Fruit fly (Drosophila melanogaster) whole organism, embryonic: ENCODE data around the gene CG13931.
A peak's percentile ranks its signal among the peaks of the same experiment; 100 is the strongest.

Source experiments
- Abd-B ChIP-seq: fragments of 200-800 bp; sonication (Bioruptor generic); optimal IDR thresholded peaks from 2 replicates; lab custom pipeline; 2018; ENCODE audit warnings: missing biosample characterization, mild to moderate bottlenecking, missing genetic modification characterization, moderate library complexity
- Atf3 ChIP-seq: fragments of 200-800 bp; sonication (Bioruptor generic); optimal IDR thresholded peaks from 3 replicates; lab custom pipeline; 2016; ENCODE audit warnings: missing biosample characterization, missing genetic modification characterization
- Blimp-1 ChIP-seq: fragments of 200-800 bp; sonication (Bioruptor generic); optimal IDR thresholded peaks from 3 replicates; lab custom pipeline; 2018; ENCODE audit warnings: missing biosample characterization, missing genetic modification characterization, mild to moderate bottlenecking, moderate library complexity, missing genetic modification reagents
- CG1024 ChIP-seq: fragments of 200-800 bp; sonication (Bioruptor generic); IDR thresholded peaks from 2 replicates; pipeline ENCODE4 v1.3.6; 2022; ENCODE audit warnings: missing biosample characterization, missing genetic modification characterization
- CG10321 ChIP-seq: fragments of 200-800 bp; sonication (Bioruptor generic); IDR thresholded peaks from 2 replicates; pipeline ENCODE4 v1.3.6; 2022; ENCODE audit warnings: missing biosample characterization, missing genetic modification characterization
- CG11723 ChIP-seq: fragments of 200-800 bp; sonication (Bioruptor generic); optimal IDR thresholded peaks from 2 replicates; lab custom pipeline; 2017; ENCODE audit warnings: missing biosample characterization, mild to moderate bottlenecking, missing genetic modification characterization
- CG12155 ChIP-seq: fragments of 200-800 bp; sonication (Bioruptor generic); optimal IDR thresholded peaks from 3 replicates; lab custom pipeline; 2016; ENCODE audit warnings: missing biosample characterization, missing genetic modification characterization
- CG12744 ChIP-seq: fragments of 200-800 bp; sonication (Bioruptor generic); optimal IDR thresholded peaks from 2 replicates; lab custom pipeline; 2016; ENCODE audit warnings: missing biosample characterization, missing genetic modification characterization
- CG13624 ChIP-seq: fragments of 200-800 bp; sonication (Bioruptor generic); optimal IDR thresholded peaks from 2 replicates; lab custom pipeline; 2016; ENCODE audit warnings: missing biosample characterization, missing genetic modification characterization
- CG17361 ChIP-seq: fragments of 200-800 bp; sonication (Bioruptor generic); IDR thresholded peaks from 3 replicates; pipeline ENCODE4 v1.3.6; 2022; ENCODE audit warnings: missing biosample characterization, missing genetic modification characterization
- CG18764 ChIP-seq: fragments of 200-800 bp; sonication (Bioruptor generic); optimal IDR thresholded peaks from 3 replicates; lab custom pipeline; 2016; ENCODE audit warnings: missing biosample characterization, missing genetic modification characterization
- CG3065 ChIP-seq: fragments of 200-800 bp; sonication (Bioruptor generic); optimal IDR thresholded peaks from 2 replicates; lab custom pipeline; 2016; ENCODE audit warnings: missing biosample characterization, missing genetic modification characterization
- CG31441 ChIP-seq: fragments of 200-800 bp; sonication (Bioruptor generic); IDR thresholded peaks from 2 replicates; pipeline ENCODE4 v1.3.6; 2022; ENCODE audit warnings: missing biosample characterization, missing genetic modification characterization
- CG3281 ChIP-seq: fragments of 200-800 bp; sonication (Bioruptor generic); optimal IDR thresholded peaks from 3 replicates; lab custom pipeline; 2017; ENCODE audit warnings: missing biosample characterization, mild to moderate bottlenecking, missing genetic modification characterization
- CG33213 ChIP-seq: fragments of 200-800 bp; sonication (Bioruptor generic); optimal IDR thresholded peaks from 3 replicates; lab custom pipeline; 2016; ENCODE audit warnings: missing biosample characterization, missing genetic modification characterization
- CG3407 ChIP-seq: fragments of 200-800 bp; sonication (Bioruptor generic); optimal IDR thresholded peaks from 2 replicates; lab custom pipeline; 2018; ENCODE audit warnings: missing biosample characterization, mild to moderate bottlenecking, missing genetic modification characterization
- CG7745 ChIP-seq: fragments of 200-800 bp; sonication (Bioruptor generic); optimal IDR thresholded peaks from 2 replicates; lab custom pipeline; 2018; ENCODE audit warnings: missing biosample characterization, mild to moderate bottlenecking, missing genetic modification characterization, moderate library complexity
- CG7928 ChIP-seq: fragments of 200-800 bp; sonication (Bioruptor generic); optimal IDR thresholded peaks from 2 replicates; lab custom pipeline; 2017; ENCODE audit warnings: missing biosample characterization, mild to moderate bottlenecking, missing genetic modification characterization
- CG7987 ChIP-seq: fragments of 200-800 bp; sonication (Bioruptor generic); optimal IDR thresholded peaks from 2 replicates; lab custom pipeline; 2018; ENCODE audit warnings: missing biosample characterization, mild to moderate bottlenecking, missing genetic modification characterization, moderate library complexity
- CG8281 ChIP-seq: fragments of 200-800 bp; sonication (Bioruptor generic); optimal IDR thresholded peaks from 2 replicates; lab custom pipeline; 2018; ENCODE audit warnings: missing biosample characterization, mild to moderate bottlenecking, missing genetic modification characterization, moderate library complexity
- CG8388 ChIP-seq: fragments of 200-800 bp; sonication (Bioruptor generic); optimal IDR thresholded peaks from 2 replicates; lab custom pipeline; 2019; ENCODE audit warnings: missing biosample characterization, mild to moderate bottlenecking, missing genetic modification characterization, moderate library complexity
- CG8944 ChIP-seq: fragments of 200-800 bp; sonication (Bioruptor generic); optimal IDR thresholded peaks from 3 replicates; lab custom pipeline; 2016; ENCODE audit warnings: missing biosample characterization, missing genetic modification characterization
- CG9727 ChIP-seq: fragments of 200-800 bp; sonication (Bioruptor generic); optimal IDR thresholded peaks from 3 replicates; lab custom pipeline; 2017; ENCODE audit warnings: missing biosample characterization, mild to moderate bottlenecking, missing genetic modification characterization
- Chrac-16 ChIP-seq: fragments of 200-800 bp; sonication (Bioruptor generic); optimal IDR thresholded peaks from 3 replicates; lab custom pipeline; 2016; ENCODE audit warnings: missing biosample characterization, missing genetic modification characterization
- Ets65A ChIP-seq: fragments of 200-800 bp; sonication (Bioruptor generic); peaks from one replicate; lab custom pipeline; 2016; ENCODE audit warnings: missing biosample characterization, missing genetic modification characterization
- Mad ChIP-seq: fragments of 200-800 bp; sonication (Bioruptor generic); optimal IDR thresholded peaks from 2 replicates; lab custom pipeline; 2016; ENCODE audit warnings: missing biosample characterization, missing genetic modification characterization
- Meics ChIP-seq: fragments of 200-800 bp; sonication (Bioruptor generic); optimal IDR thresholded peaks from 2 replicates; lab custom pipeline; 2017; ENCODE audit warnings: missing biosample characterization, mild to moderate bottlenecking, missing genetic modification characterization
- Mes4 ChIP-seq: fragments of 200-800 bp; sonication (Bioruptor generic); optimal IDR thresholded peaks from 2 replicates; lab custom pipeline; 2016; ENCODE audit warnings: missing biosample characterization, missing genetic modification characterization
- Sin3A ChIP-seq: fragments of >200 bp; optimal IDR thresholded peaks from 2 replicates; lab custom pipeline; 2018
- Six4 ChIP-seq: fragments of 200-800 bp; sonication (Bioruptor generic); optimal IDR thresholded peaks from 2 replicates; lab custom pipeline; 2016; ENCODE audit warnings: missing biosample characterization, missing genetic modification characterization
- Sry-β ChIP-seq: fragments of 200-800 bp; sonication (Bioruptor generic); optimal IDR thresholded peaks from 2 replicates; lab custom pipeline; 2018; ENCODE audit warnings: missing biosample characterization, mild to moderate bottlenecking, missing genetic modification characterization, moderate library complexity
- Taf1 ChIP-seq: fragments of 200-800 bp; sonication (Bioruptor generic); IDR thresholded peaks from 2 replicates; pipeline ENCODE4 v1.3.6; 2022; ENCODE audit warnings: missing biosample characterization, missing genetic modification characterization
- bbx ChIP-seq: fragments of 200-800 bp; sonication (Bioruptor generic); IDR thresholded peaks from 2 replicates; pipeline ENCODE4 v1.3.6; 2022; ENCODE audit warnings: missing biosample characterization, missing genetic modification characterization; ENCODE audit not compliant: partially characterized antibody
- bsh ChIP-seq, 2 experiments: fragments of 200-800 bp; sonication (Bioruptor generic); optimal IDR thresholded peaks; 2 replicates each; lab custom pipeline; 2017 to 2018; ENCODE audit warnings: mild to moderate bottlenecking in 2 of 2, missing biosample characterization in 2 of 2, missing genetic modification characterization in 2 of 2, moderate library complexity in 1 of 2
- chif ChIP-seq, 2 experiments: fragments of 200-800 bp; sonication (Bioruptor generic); optimal IDR thresholded peaks; 3 replicates each; lab custom pipeline; 2016; ENCODE audit warnings: missing biosample characterization in 2 of 2, missing genetic modification characterization in 2 of 2
- crp ChIP-seq, 2 experiments: fragments of 200-800 bp; sonication (Bioruptor generic); optimal IDR thresholded peaks; 2 replicates in 1 of 2; 3 replicates in 1 of 2; lab custom pipeline; 2017; ENCODE audit warnings: missing biosample characterization in 2 of 2, missing genetic modification characterization in 2 of 2, mild to moderate bottlenecking in 1 of 2, moderate library complexity in 1 of 2
- emc ChIP-seq: fragments of 200-800 bp; sonication (Bioruptor generic); optimal IDR thresholded peaks from 2 replicates; lab custom pipeline; 2016; ENCODE audit warnings: missing biosample characterization, missing genetic modification characterization
- jumu ChIP-seq: fragments of 200-800 bp; sonication (Bioruptor generic); optimal IDR thresholded peaks from 3 replicates; lab custom pipeline; 2016; ENCODE audit warnings: missing biosample characterization, missing genetic modification characterization
- knrl ChIP-seq: fragments of 200-800 bp; sonication (Bioruptor generic); IDR thresholded peaks from 3 replicates; pipeline ENCODE4 v1.3.6; 2022; ENCODE audit warnings: missing biosample characterization, missing genetic modification characterization; ENCODE audit not compliant: partially characterized antibody
- nmo ChIP-seq: fragments of 200-800 bp; sonication (Bioruptor generic); optimal IDR thresholded peaks from 2 replicates; lab custom pipeline; 2018; ENCODE audit warnings: missing biosample characterization, mild to moderate bottlenecking, missing genetic modification characterization, moderate library complexity
- nom ChIP-seq: fragments of 200-800 bp; sonication (Bioruptor generic); optimal IDR thresholded peaks from 2 replicates; lab custom pipeline; 2017; ENCODE audit warnings: missing biosample characterization, missing genetic modification characterization, mild to moderate bottlenecking, moderate library complexity, missing genetic modification reagents
- org-1 ChIP-seq: fragments of 200-800 bp; sonication (Bioruptor generic); optimal IDR thresholded peaks from 2 replicates; lab custom pipeline; 2017; ENCODE audit warnings: missing biosample characterization, missing genetic modification characterization
- pum ChIP-seq: fragments of 200-800 bp; sonication (Bioruptor generic); optimal IDR thresholded peaks from 2 replicates; lab custom pipeline; 2016; ENCODE audit warnings: missing biosample characterization, missing genetic modification characterization
- ranshi ChIP-seq: fragments of 200-800 bp; sonication (Bioruptor generic); IDR thresholded peaks from 2 replicates; pipeline ENCODE4 v1.3.6; 2022; ENCODE audit warnings: missing biosample characterization, missing genetic modification characterization
- run ChIP-seq: fragments of 200-800 bp; sonication (Bioruptor generic); optimal IDR thresholded peaks from 3 replicates; lab custom pipeline; 2018; ENCODE audit warnings: missing biosample characterization, mild to moderate bottlenecking, missing genetic modification characterization
- scrt ChIP-seq: fragments of 200-800 bp; sonication (Bioruptor generic); optimal IDR thresholded peaks from 2 replicates; lab custom pipeline; 2018; ENCODE audit warnings: missing biosample characterization, mild to moderate bottlenecking, missing genetic modification characterization, moderate library complexity
- slbo ChIP-seq: fragments of 200-800 bp; sonication (Bioruptor generic); IDR thresholded peaks from 2 replicates; pipeline ENCODE4 v1.3.6; 2022; ENCODE audit warnings: missing biosample characterization, missing genetic modification characterization
- tin ChIP-seq: fragments of 200-800 bp; sonication (Bioruptor generic); optimal IDR thresholded peaks from 3 replicates; lab custom pipeline; 2016; ENCODE audit warnings: missing biosample characterization, missing genetic modification characterization
- trem ChIP-seq: fragments of 200-800 bp; optimal IDR thresholded peaks from 3 replicates; lab custom pipeline; 2019; ENCODE audit warnings: missing biosample characterization, mild to moderate bottlenecking, missing genetic modification characterization, moderate library complexity
- ttk ChIP-seq: fragments of 200-800 bp; sonication (Bioruptor generic); IDR thresholded peaks from 2 replicates; pipeline ENCODE4 v2.1.2; 2022; ENCODE audit warnings: missing biosample characterization, missing genetic modification characterization

CG13931 gene

DNA sequence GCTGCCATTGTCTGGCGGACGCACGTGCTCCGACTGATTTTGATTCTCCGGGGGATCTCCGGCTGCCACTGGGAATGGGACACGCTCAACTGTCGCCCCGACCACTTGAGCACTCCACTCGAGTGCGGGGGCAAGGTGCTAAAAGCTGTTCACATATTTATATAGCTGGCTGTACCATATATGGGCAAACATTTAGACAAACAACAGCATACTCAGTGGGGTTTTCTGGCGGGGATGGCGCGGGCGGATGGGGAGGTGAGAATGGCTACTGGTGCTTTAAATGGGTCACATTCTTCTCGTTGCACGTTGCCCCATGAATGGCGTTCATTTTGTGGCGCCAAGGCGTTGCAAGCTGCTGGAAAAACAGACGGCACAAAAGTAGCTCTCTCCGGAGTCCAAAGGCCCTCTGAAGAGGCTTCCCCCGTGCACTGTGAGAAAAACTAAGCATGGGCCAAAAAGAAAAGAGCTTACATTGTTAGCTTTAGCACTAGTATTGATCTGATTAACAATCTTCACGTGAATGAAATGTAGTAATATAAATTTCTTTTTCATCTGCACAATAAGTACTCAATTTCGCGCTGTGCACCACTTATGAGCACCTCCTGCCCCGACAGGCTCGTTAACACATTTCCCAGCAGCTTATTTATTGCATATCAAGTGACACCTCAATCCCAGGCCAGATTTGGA lies 11.3 kb downstream of the CG13931 start (continued):
- TF ChIP-seq CG8944 (GFP tag; lab: Kevin White, UChicago) (peak; percentile 8), CG18764 (GFP tag; lab: Kevin White, UChicago) (no peak), emc (GFP tag; lab: Kevin White, UChicago) (no peak), run (tag; lab: Kevin White, UChicago) (no peak), Abd-B (GFP tag; lab: Kevin White, UChicago) (no peak), Ets65A (peak; percentile 75), knrl (no peak), CG1024 (no peak; the same call in 1 of the 2 replicates), CG12744 (GFP tag; lab: Kevin White, UChicago) (no peak), trem (tag; lab: Kevin White, UChicago) (no peak), Meics (GFP tag; lab: Kevin White, UChicago) (peak; percentile 28), Sry-β (GFP tag; lab: Kevin White, UChicago) (no peak), CG3281 (GFP tag; lab: Kevin White, UChicago) (no peak), ranshi (GFP tag; lab: Robert Waterston, UW) (no peak), scrt (no peak), CG10321 (GFP tag; lab: Robert Waterston, UW) (no peak), chif (GFP tag; optimal IDR thresholded peaks at IDR 0.05; lab: Kevin White, UChicago) (peak in 1 of 2 experiments; percentile 30), CG8388 (GFP tag; lab: Kevin White, UChicago) (peak; percentile 16), CG33213 (no peak), org-1 (GFP tag; lab: Kevin White, UChicago) (peak; percentile 28), CG3065 (GFP tag; lab: Kevin White, UChicago) (no peak), CG12155 (GFP tag; lab: Kevin White, UChicago) (no peak), jumu (no peak), CG7745 (tag; lab: Kevin White, UChicago) (no peak), Atf3 (GFP tag; lab: Kevin White, UChicago) (no peak), Mad (GFP tag; lab: Kevin White, UChicago) (no peak), Six4 (no peak), CG3407 (peak; percentile 57), pum (GFP tag; lab: Kevin White, UChicago) (peak; percentile 30), CG9727 (peak; percentile 29), nmo (GFP tag; lab: Kevin White, UChicago) (peak; percentile 40), Sin3A (lab: Kevin White, UChicago) (no peak), CG11723 (peak; percentile 8), slbo (GFP tag; lab: Robert Waterston, UW) (peak; percentile 28; the same call in 1 of the 2 replicates), CG17361 (peak; percentile 42; the same call in 1 of the 3 replicates), Blimp-1 (GFP tag; lab: Kevin White, UChicago) (peak; percentile 58), CG7928 (GFP tag; lab: Kevin White, UChicago) (no peak), CG8281 (tag; lab: Kevin White, UChicago) (no peak), ttk (GFP tag; lab: Robert Waterston, UW) (peak; percentile 56; the same call in 1 of the 2 replicates), CG7987 (GFP tag; lab: Kevin White, UChicago) (peak; percentile 36), Mes4 (GFP tag; lab: Kevin White, UChicago) (no peak), Taf1 (no peak), nom (GFP tag; lab: Kevin White, UChicago) (peak; percentile 80), CG31441 (GFP tag; lab: Robert Waterston, UW) (peak; percentile 51), Chrac-16 (GFP tag; lab: Kevin White, UChicago) (no peak), tin (GFP tag; lab: Kevin White, UChicago) (peak; percentile 54), bbx (no peak), CG13624 (GFP tag; lab: Kevin White, UChicago) (no peak), crp (GFP tag; optimal IDR thresholded peaks at IDR 0.05; lab: Kevin White, UChicago) (no peak), bsh (GFP tag; optimal IDR thresholded peaks at IDR 0.05; lab: Kevin White, UChicago) (peak; percentile 65)
